Worm (Caenorhabditis elegans): ENCODE data around the gene hda-5.

ce11 chrII:11765506-11766152 lies 33.2 kb upstream of the hda-5 start:
- TF ChIP-seq unc-62 (GFP tag; optimal IDR thresholded peaks at IDR 0.05) = no peak
- TF ChIP-seq mdl-1 (tag; optimal IDR thresholded peaks at IDR 0.05) = no peak
- no peak for TF ChIP-seq ama-1 (optimal IDR thresholded peaks at IDR 0.05)
- no peak for TF ChIP-seq dmd-4 (tag; optimal IDR thresholded peaks at IDR 0.05)

All from whole organism, L2 larva.